Fruit fly (Drosophila melanogaster) S2 (cell line): Measurements from ENCODE around the gene Rrp45.

ENCODE experiments used
- CG8478 ChIP-seq: fragments of >200 bp; optimal IDR thresholded peaks from 2 replicates; lab custom pipeline; 2018
- CTCF ChIP-seq, 2 experiments: fragments of >200 bp; optimal IDR thresholded peaks; 2 replicates each; lab custom pipeline; 2018

DNA sequence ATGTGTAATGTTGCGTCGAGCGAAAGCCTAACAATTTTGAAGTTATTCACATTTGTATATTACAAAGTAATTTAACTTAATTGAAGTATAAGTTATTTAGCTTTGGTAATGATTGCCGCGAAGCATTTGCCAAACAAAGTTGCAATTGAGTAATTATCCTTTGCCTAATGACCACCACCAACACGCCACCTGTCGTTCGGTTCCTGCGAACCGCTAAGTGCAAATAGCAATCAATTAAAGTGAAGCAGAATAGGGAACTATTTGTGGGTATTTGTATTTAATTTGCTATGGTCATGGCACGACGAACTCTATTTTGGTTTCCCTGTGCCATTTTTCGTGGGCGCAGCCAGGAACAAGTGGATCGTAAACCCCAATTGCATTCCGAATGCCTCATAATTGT lies 29.6 kb upstream of the Rrp45 start:
- TF ChIP-seq CG8478: no peak
- TF ChIP-seq CTCF (optimal IDR thresholded peaks at IDR 0.05; lab: Kevin White, UChicago): peak; percentile 63 to 69
